Worm (Caenorhabditis elegans) whole organism, dauer: ENCODE data around the gene ocam-1.

Source experiments
- unc-62 ChIP-seq: sonication (generic microtip); optimal IDR thresholded peaks from 2 replicates; lab custom pipeline; 2017; ENCODE audit warnings: missing biosample characterization, missing genetic modification reagents, missing genetic modification characterization

ocam-1 gene

ce11 chrV:14134757-14135441 lies 32.6 kb downstream of the ocam-1 start:
- TF ChIP-seq unc-62 (GFP tag; lab: Kevin White, UChicago) = no peak

DNA sequence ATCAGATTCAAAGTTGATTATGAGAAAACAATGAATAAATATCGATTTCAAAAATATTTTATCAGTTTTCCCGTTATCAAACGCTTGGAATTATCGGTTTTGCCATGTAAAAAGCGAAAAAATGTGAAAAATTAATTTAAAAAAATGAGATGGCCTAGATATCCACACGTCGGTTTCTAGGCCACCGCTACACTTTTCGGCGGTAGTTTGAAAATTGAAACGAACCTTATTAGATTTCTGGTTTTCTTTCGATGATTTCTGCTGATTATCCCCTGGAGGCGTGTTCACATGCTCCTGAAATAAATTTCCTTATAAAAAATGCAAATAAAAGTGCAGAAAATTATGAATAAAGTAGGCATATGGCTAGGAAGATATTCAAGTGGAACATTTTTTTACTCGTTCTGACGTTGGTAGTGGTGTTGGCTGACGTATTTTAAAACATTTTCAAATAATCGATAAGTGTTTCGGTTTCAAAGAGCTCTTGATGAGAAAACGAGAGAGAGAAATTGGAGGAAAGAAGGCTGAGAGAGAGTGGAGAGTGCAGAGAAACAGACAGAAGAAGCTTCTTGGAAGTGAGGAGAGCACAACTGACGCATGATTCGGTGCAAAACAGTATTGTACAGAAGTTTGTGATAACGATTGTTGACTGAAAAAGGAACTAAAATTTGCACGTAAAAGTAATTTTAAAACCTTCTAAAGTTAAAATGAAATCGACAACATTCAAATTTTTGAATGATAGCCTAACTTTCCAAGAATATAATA lies 34.3 kb downstream of the ocam-1 start:
- TF ChIP-seq unc-62 (GFP tag; lab: Kevin White, UChicago) = no peak

DNA sequence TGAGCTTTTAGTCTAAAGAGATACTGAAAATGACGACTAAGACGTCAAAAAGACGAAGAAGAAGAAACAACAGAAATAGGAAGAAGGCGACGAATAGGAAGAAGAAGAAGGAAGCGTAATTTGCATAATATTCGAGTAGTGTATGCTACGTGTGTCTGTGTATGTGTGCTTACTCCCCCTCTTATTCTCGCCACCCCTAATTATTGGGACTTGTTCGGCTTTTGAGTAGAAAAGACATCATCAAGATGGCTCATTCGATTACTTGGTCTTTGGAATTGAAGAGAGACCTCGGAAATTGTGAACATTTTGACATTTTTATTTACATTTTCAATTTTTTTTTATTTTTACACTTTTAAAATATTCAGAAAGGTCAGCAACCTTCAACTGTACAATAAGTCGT lies 37.3 kb downstream of the ocam-1 start:
- no peak for TF ChIP-seq unc-62 (GFP tag; lab: Kevin White, UChicago)

DNA sequence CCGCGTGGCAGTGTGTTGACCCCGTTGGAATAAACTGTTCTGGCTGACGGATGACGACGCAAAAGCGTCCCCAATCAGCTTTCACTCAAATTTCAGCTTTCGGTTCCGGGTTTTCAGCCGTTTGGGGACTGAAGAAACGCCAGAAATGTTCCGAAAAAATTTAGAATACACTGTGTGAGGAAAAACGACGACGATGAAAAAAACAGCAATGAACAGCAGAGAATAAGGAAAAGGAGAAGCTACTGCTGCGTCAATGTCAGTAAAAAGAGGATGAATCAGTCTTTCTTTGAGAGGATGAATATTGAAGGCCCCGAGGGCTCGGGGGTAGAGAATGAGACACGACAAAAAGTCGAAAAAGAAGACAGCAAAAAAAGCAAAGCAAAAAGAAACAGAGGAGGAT lies 38.7 kb downstream of the ocam-1 start:
- no peak for TF ChIP-seq unc-62 (GFP tag; lab: Kevin White, UChicago)

ce11 chrV:14127834-14128233 lies 39.7 kb downstream of the ocam-1 start:
- no peak for TF ChIP-seq unc-62 (GFP tag; lab: Kevin White, UChicago)

- no peak for TF ChIP-seq unc-62 (GFP tag; lab: Kevin White, UChicago)
Measured at ce11 chrV:14126341-14126924, 41.1 kb downstream of the ocam-1 start.

ce11 chrV:14123176-14123575 lies 44.4 kb downstream of the ocam-1 start:
- no peak for TF ChIP-seq unc-62 (GFP tag; lab: Kevin White, UChicago)

ce11 chrV:14120674-14121073 lies 46.9 kb downstream of the ocam-1 start:
- no peak for TF ChIP-seq unc-62 (GFP tag; lab: Kevin White, UChicago)
